Fruit fly (Drosophila melanogaster): Measurements from ENCODE around the gene CG15456.

The CG15456 gene

dm6 chrX:20429482-20430204 is 2.8 kb upstream of the CG15456 start, which contains the start of the genes CG11710 and mal (continued):
- TF ChIP-seq CG6791 (GFP tag; IDR thresholded peaks at IDR 0.05; ENCODE audit: partially characterized antibody) (peak; percentile 42; the same call in 2 of the 3 replicates), CG3838 (GFP tag; optimal IDR thresholded peaks at IDR 0.05) (peak; percentile 47), ftz-f1 (GFP tag; optimal IDR thresholded peaks at IDR 0.05) (no peak), chif (GFP tag; optimal IDR thresholded peaks at IDR 0.05) (peak; percentile 36 to 68), CG15073 (GFP tag; optimal IDR thresholded peaks at IDR 0.05) (no peak), CG12744 (GFP tag; optimal IDR thresholded peaks at IDR 0.05) (peak; percentile 48), pnt (GFP tag; optimal IDR thresholded peaks at IDR 0.05) (peak; percentile 43), Dp (GFP tag; optimal IDR thresholded peaks at IDR 0.05) (peak; percentile 12), oc (tag; optimal IDR thresholded peaks at IDR 0.05) (no peak), CG15696 (tag; optimal IDR thresholded peaks at IDR 0.05) (peak; percentile 68), bab2 (GFP tag; optimal IDR thresholded peaks at IDR 0.05) (peak; percentile 85), Dll (GFP tag; IDR thresholded peaks at IDR 0.05; ENCODE audit: partially characterized antibody) (peak; percentile 62; the same call in 3 of the 4 replicates), so (GFP tag; IDR thresholded peaks at IDR 0.05) (peak; percentile 45; the same call in 1 of the 3 replicates), Bgb (GFP tag; IDR thresholded peaks at IDR 0.05; ENCODE audit: partially characterized antibody) (no peak), CG11696 (GFP tag; IDR thresholded peaks at IDR 0.05) (no peak), CG9609 (GFP tag; optimal IDR thresholded peaks at IDR 0.05) (peak; percentile 37), mld (GFP tag; IDR thresholded peaks at IDR 0.05; ENCODE audit: partially characterized antibody) (no peak), dm (GFP tag; optimal IDR thresholded peaks at IDR 0.05) (peak; percentile 15), CG15011 (GFP tag; optimal IDR thresholded peaks at IDR 0.05) (no peak), grn (GFP tag; optimal IDR thresholded peaks at IDR 0.05) (no peak), CHES-1-like (GFP tag; optimal IDR thresholded peaks at IDR 0.05) (peak; percentile 29), sd (tag; optimal IDR thresholded peaks at IDR 0.05) (no peak), CG2678 (tag; optimal IDR thresholded peaks at IDR 0.05) (peak; percentile 91), BtbVII (GFP tag; optimal IDR thresholded peaks at IDR 0.05) (peak; percentile 78), zf30C (GFP tag; optimal IDR thresholded peaks at IDR 0.05) (no peak), hbn (GFP tag; IDR thresholded peaks at IDR 0.05; ENCODE audit: partially characterized antibody) (no peak), CG10979 (tag; optimal IDR thresholded peaks at IDR 0.05) (peak; percentile 83), Med (GFP tag) (peak; percentile 96), CG8944 (GFP tag; optimal IDR thresholded peaks at IDR 0.05) (peak; percentile 46), CG1529 (GFP tag; optimal IDR thresholded peaks at IDR 0.05) (no peak), CG31388 (GFP tag; optimal IDR thresholded peaks at IDR 0.05) (peak; percentile 52), CG2116 (GFP tag; optimal IDR thresholded peaks at IDR 0.05) (peak; percentile 69), zfh2 (GFP tag; optimal IDR thresholded peaks at IDR 0.05) (peak; percentile 73), CG4820 (GFP tag; optimal IDR thresholded peaks at IDR 0.05) (peak; percentile 84), CG11456 (GFP tag; IDR thresholded peaks at IDR 0.05) (peak; percentile 64; the same call in 2 of the 3 replicates), caup (GFP tag; optimal IDR thresholded peaks at IDR 0.05; ENCODE audit: severe bottlenecking) (no peak), corto (GFP tag; optimal IDR thresholded peaks at IDR 0.05) (no peak), CG11504 (tag; optimal IDR thresholded peaks at IDR 0.05) (peak; percentile 88), CG14014 (GFP tag; IDR thresholded peaks at IDR 0.05) (peak; percentile 79), CG10147 (GFP tag; optimal IDR thresholded peaks at IDR 0.05) (peak; percentile 82), dan (GFP tag; IDR thresholded peaks at IDR 0.05) (no peak), CG9876 (GFP tag; optimal IDR thresholded peaks at IDR 0.05) (no peak), nerfin-1 (tag; optimal IDR thresholded peaks at IDR 0.05) (peak; percentile 77), CG14710 (tag; optimal IDR thresholded peaks at IDR 0.05) (peak; percentile 80), al (GFP tag; IDR thresholded peaks at IDR 0.05) (peak; percentile 56; the same call in 1 of the 2 replicates), CG14441 (GFP tag; IDR thresholded peaks at IDR 0.05) (peak; percentile 71), wek (GFP tag; optimal IDR thresholded peaks at IDR 0.05) (no peak), bsh (GFP tag; optimal IDR thresholded peaks at IDR 0.05) (peak; percentile 40 to 69), Tbp (GFP tag; optimal IDR thresholded peaks at IDR 0.05) (no peak)

Measured in whole organism, embryonic.